Fruit fly (Drosophila melanogaster) whole organism, pupa: ENCODE results near the gene CG6901.

ENCODE experiments used
- CG13204 ChIP-seq: fragments of 200-800 bp; sonication (Bioruptor generic); optimal IDR thresholded peaks from 2 replicates; lab custom pipeline; 2018; ENCODE audit warnings: missing biosample characterization, mild to moderate bottlenecking, missing genetic modification characterization, moderate library complexity
- CG32121 ChIP-seq: fragments of 200-800 bp; sonication (Bioruptor generic); IDR thresholded peaks from 2 replicates; pipeline ENCODE4 v1.3.6; 2022; ENCODE audit warnings: missing biosample characterization, missing genetic modification characterization
- Ets98B ChIP-seq: fragments of 200-800 bp; sonication (Bioruptor generic); IDR thresholded peaks from 2 replicates; pipeline ENCODE4 v1.3.6; 2022; ENCODE audit warnings: missing biosample characterization, missing genetic modification characterization
- Snoo ChIP-seq: fragments of 200-800 bp; sonication (Bioruptor generic); optimal IDR thresholded peaks from 3 replicates; lab custom pipeline; 2017; ENCODE audit warnings: missing biosample characterization, mild to moderate bottlenecking, missing genetic modification characterization, inconsistent platforms
- gl ChIP-seq: fragments of 200-800 bp; sonication (Bioruptor generic); optimal IDR thresholded peaks from 2 replicates; lab custom pipeline; 2018; ENCODE audit warnings: missing biosample characterization, mild to moderate bottlenecking, missing genetic modification characterization

DNA sequence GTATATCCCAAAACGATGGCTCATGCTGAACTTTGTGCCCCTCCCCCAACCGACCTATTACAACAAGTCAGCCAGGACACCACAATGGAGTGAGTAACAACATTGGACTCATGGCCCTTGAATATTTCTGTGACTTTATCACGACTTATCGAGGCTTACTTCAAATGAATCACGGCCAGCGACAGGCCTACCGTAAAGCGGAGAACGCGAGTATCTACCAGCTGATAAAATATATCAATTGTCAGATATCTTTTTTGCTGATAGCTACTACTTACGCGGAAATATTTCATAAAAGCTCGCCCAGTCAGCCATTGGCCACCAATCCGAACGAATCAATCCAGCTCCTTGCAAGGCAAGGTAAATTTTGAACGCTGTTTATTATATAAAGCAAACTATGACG, 4.3 kb downstream of the CG6901 start, which contains the start of gene CG17930:
- TF ChIP-seq CG13204, result no peak
- no peak for TF ChIP-seq gl (tag; lab: Kevin White, UChicago)
- TF ChIP-seq Snoo (tag; lab: Kevin White, UChicago), result no peak
- TF ChIP-seq CG32121, result no peak
- no peak for TF ChIP-seq Ets98B (GFP tag; lab: Robert Waterston, UW)
